Worm (Caenorhabditis elegans) whole organism, L4 larva: Measurements from ENCODE around the gene fbxb-99.

ENCODE experiments used
- Y105C5A.15 ChIP-seq: fragments of 200-800 bp; sonication (Bioruptor generic); IDR thresholded peaks from 2 replicates; pipeline ENCODE4 v1.3.6; 2022; ENCODE audit warnings: missing genetic modification characterization, missing compliant biosample characterization
- ZK546.5 ChIP-seq, 2 experiments: sonication (generic microtip); optimal IDR thresholded peaks; 2 replicates each; lab custom pipeline; 2017; ENCODE audit warnings: missing biosample characterization in 2 of 2, missing genetic modification characterization in 2 of 2
- ama-1 ChIP-seq: fragments of 150-350 bp; optimal IDR thresholded peaks from 2 replicates; lab custom pipeline; 2014; ENCODE audit warnings: inconsistent platforms, mixed read lengths
- fkh-10 ChIP-seq: fragments of 150-350 bp; optimal IDR thresholded peaks from 2 replicates; lab custom pipeline; 2014; ENCODE audit warnings: missing biosample characterization, missing genetic modification reagents, missing genetic modification characterization
- fos-1 ChIP-seq: fragments of 150-350 bp; optimal IDR thresholded peaks from 2 replicates; lab custom pipeline; 2014; ENCODE audit warnings: missing biosample characterization, missing genetic modification characterization
- lin-13 ChIP-seq: fragments of 150-350 bp; optimal IDR thresholded peaks from 2 replicates; lab custom pipeline; 2014; ENCODE audit warnings: missing biosample characterization, missing genetic modification reagents, missing genetic modification characterization
- lin-39 ChIP-seq: fragments of 150-350 bp; optimal IDR thresholded peaks from 2 replicates; lab custom pipeline; 2014; ENCODE audit warnings: missing biosample characterization, missing genetic modification reagents, missing genetic modification characterization
- madf-5 ChIP-seq, 2 experiments: fragments of 200-800 bp; sonication (Bioruptor generic); IDR thresholded peaks; 2 replicates each; pipeline ENCODE4 v1.3.6; 2022; ENCODE audit warnings: missing compliant biosample characterization in 2 of 2, missing genetic modification characterization in 2 of 2
- mep-1 ChIP-seq: fragments of 150-350 bp; sonication (generic microtip); optimal IDR thresholded peaks from 3 replicates; lab custom pipeline; 2014; ENCODE audit warnings: missing biosample characterization, missing genetic modification characterization
- nhr-25 ChIP-seq: sonication (generic microtip); optimal IDR thresholded peaks from 2 replicates; lab custom pipeline; 2017; ENCODE audit warnings: missing genetic modification characterization, mild to moderate bottlenecking, missing compliant biosample characterization, antibody characterized with exemption, moderate library complexity, borderline replicate concordance; ENCODE audit not compliant: insufficient read depth
- nhr-42 ChIP-seq: fragments of 200-800 bp; sonication (Bioruptor generic); IDR thresholded peaks from 2 replicates; pipeline ENCODE4 v1.3.6; 2022; ENCODE audit warnings: missing genetic modification characterization, missing compliant biosample characterization
- nhr-77 ChIP-seq: fragments of 150-350 bp; optimal IDR thresholded peaks from 2 replicates; lab custom pipeline; 2014; ENCODE audit warnings: missing biosample characterization, missing genetic modification characterization
- unc-39 ChIP-seq: sonication (generic microtip); optimal IDR thresholded peaks from 2 replicates; lab custom pipeline; 2017; ENCODE audit warnings: missing biosample characterization, missing genetic modification characterization
- unc-62 ChIP-seq, 3 experiments: fragments of 150-350 bp in 1 of 3; sonication (generic microtip); optimal IDR thresholded peaks in 2 of 3; peaks in 1 of 3; 1 replicate in 1 of 3; 2 replicates in 2 of 3; lab custom pipeline; 2014 to 2017; ENCODE audit warnings: missing biosample characterization in 3 of 3, missing genetic modification characterization in 3 of 3, missing genetic modification reagents in 3 of 3, missing genotype in 1 of 3

DNA sequence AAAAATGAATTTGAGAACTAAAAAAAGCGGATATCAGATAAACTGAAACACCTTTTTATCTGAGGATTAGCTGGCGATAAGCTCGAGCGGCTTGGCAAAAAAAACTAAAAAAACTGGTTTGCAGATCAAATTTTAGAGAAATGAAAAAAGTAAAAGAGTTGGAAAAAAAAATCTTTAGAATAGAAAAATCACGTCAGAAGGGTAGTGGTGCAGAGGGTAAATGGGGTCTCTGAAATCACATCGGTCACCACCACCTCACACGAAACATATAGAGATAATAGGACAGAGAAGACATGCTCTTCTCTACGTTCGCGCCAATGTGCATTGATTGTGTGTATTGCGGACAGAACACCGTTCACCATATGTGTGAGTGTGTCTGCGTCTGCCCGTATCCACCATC, 12.0 kb downstream of the fbxb-99 start:
- TF ChIP-seq ama-1 (lab: Kevin White, UChicago), result no peak
- no peak for TF ChIP-seq lin-39 (tag; lab: Kevin White, UChicago)
- TF ChIP-seq nhr-25 (tag; lab: Kevin White, UChicago), result no peak
- no peak for TF ChIP-seq fkh-10 (GFP tag; lab: Kevin White, UChicago)
- no peak for TF ChIP-seq unc-62 (GFP tag; optimal IDR thresholded peaks at IDR 0.05 in 1 of 2; lab: Kevin White, UChicago)
- TF ChIP-seq unc-62 (tag; optimal IDR thresholded peaks at IDR 0.05; lab: Kevin White, UChicago), result no peak
- no peak for TF ChIP-seq Y105C5A.15
- TF ChIP-seq mep-1, result no peak
- no peak for TF ChIP-seq nhr-42 (GFP tag; lab: Robert Waterston, UW)
- TF ChIP-seq ZK546.5 (tag; optimal IDR thresholded peaks at IDR 0.05; lab: Kevin White, UChicago), result no peak
- no peak for TF ChIP-seq nhr-77 (tag; lab: Kevin White, UChicago)
- no peak for TF ChIP-seq fos-1 (tag; lab: Kevin White, UChicago)
- TF ChIP-seq madf-5 (GFP tag; IDR thresholded peaks at IDR 0.05; lab: Robert Waterston, UW), result no peak
- TF ChIP-seq unc-39 (tag; lab: Kevin White, UChicago), result no peak
- no peak for TF ChIP-seq lin-13 (GFP tag; lab: Kevin White, UChicago)
